Fruit fly (Drosophila melanogaster): ENCODE measurements around the gene CG1578.

The CG1578 gene

DNA sequence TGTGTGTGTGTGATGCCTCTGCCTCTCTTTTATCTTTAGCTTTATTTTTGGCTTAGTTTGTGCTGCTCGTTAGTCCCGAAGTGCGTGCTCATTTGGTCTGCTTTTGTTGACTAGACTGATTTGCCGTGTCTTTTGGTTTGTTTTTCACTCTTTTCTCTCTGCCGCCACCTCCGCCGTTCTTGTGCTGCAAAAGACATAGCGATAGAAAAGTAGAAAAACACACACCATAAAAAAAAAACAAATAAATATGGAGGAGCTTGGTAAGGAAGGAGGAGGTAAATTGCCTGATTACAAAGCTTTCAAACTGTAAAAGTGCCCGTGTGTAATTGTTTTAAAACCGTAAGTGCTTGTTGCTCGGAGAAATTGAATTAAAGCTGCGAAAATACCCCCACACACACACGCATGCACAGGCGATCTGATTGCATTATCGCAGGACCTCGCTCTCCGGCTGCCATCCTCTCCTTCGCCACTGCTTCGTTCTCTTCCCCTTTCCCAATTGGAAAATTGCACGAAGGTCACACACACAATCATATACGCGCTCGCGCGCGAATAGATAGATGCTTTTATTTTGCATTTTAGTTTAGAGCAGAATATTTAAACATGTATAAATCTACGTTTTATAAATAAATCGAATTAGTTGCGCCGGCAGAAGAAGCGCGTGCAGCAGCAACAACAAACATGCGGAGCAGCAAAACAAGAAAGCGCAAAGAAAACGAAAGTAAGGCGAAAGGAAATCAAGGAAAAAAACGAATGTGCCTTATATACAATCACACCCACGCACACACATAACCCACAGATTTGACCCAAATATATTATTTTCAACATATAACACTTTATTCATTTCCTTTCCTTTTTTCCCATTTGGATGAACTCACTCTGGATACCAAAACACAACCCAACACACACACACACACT, 738 bp downstream of the CG1578 start (continued):
- TF ChIP-seq bcd (GFP tag; optimal IDR thresholded peaks at IDR 0.05) (no peak), Hsf (GFP tag; optimal IDR thresholded peaks at IDR 0.05) (no peak), TFAM (GFP tag; optimal IDR thresholded peaks at IDR 0.05) (no peak), Elba2 (GFP tag; optimal IDR thresholded peaks at IDR 0.05) (peak; percentile 49), CG6654 (GFP tag; optimal IDR thresholded peaks at IDR 0.05) (peak; percentile 87), chinmo (GFP tag; IDR thresholded peaks at IDR 0.05; ENCODE audit: partially characterized antibody) (0 out of 4 replicates have a peak, but pooled peaks have one; percentile 33), CG30431 (GFP tag; optimal IDR thresholded peaks at IDR 0.05) (no peak), CG14965 (GFP tag; optimal IDR thresholded peaks at IDR 0.05; ENCODE audit: borderline replicate concordance) (no peak), CG15269 (tag; optimal IDR thresholded peaks at IDR 0.05) (no peak), Hey (tag; optimal IDR thresholded peaks at IDR 0.05) (no peak), Med (GFP tag) (peak; percentile 61), insv (GFP tag; optimal IDR thresholded peaks at IDR 0.05) (peak in 1 of 2 experiments; percentile 61), CG2712 (tag; optimal IDR thresholded peaks at IDR 0.05) (no peak), Blimp-1 (GFP tag; optimal IDR thresholded peaks at IDR 0.05) (peak; percentile 6), sens (GFP tag) (no peak), tna (GFP tag; IDR thresholded peaks at IDR 0.05; ENCODE audit: partially characterized antibody) (no peak)

DNA sequence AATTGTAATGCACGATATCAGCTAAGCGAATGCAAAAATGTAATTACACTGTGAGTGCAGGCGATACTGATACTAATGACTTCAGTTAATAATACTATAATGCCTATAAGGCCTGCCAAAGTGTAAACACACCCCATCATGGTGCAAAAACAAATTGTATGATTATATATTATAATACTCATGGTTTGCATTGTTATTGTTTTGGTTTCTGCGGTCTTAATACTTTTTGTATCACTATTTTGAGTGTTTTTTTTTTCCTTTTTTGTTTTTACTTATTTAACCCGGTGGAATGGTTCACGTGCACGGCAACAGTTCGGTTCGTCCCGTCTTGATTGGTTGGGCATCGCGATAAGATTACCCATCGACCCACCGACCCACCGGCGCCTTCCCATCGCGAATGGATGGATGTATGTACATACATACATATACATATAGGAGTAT, 2.6 kb downstream of the CG1578 start:
- peak; percentile 71 for TF ChIP-seq Nf-YB (GFP tag; optimal IDR thresholded peaks at IDR 0.05)
- TF ChIP-seq CG10431 (GFP tag; optimal IDR thresholded peaks at IDR 0.05): no peak
- TF ChIP-seq eve (GFP tag; optimal IDR thresholded peaks at IDR 0.05): peak in 1 of 2 experiments; percentile 6
- TF ChIP-seq bigmax (GFP tag; optimal IDR thresholded peaks at IDR 0.05): no peak
- peak; percentile 29 for TF ChIP-seq CG34376 (GFP tag; optimal IDR thresholded peaks at IDR 0.05)
- peak; percentile 1 for TF ChIP-seq lab (GFP tag; optimal IDR thresholded peaks at IDR 0.05)
- TF ChIP-seq chinmo (GFP tag; IDR thresholded peaks at IDR 0.05; ENCODE audit: partially characterized antibody): 0 out of 4 replicates have a peak, but pooled peaks have one; percentile 33
- peak; percentile 72 for TF ChIP-seq Nf-YC (tag; optimal IDR thresholded peaks at IDR 0.05)
- TF ChIP-seq z (GFP tag; IDR thresholded peaks at IDR 0.05): no peak
- peak; percentile 11 for TF ChIP-seq Hey (tag; optimal IDR thresholded peaks at IDR 0.05)
- TF ChIP-seq sr (GFP tag; IDR thresholded peaks at IDR 0.05): no peak
- peak; percentile 42 for TF ChIP-seq grn (GFP tag; optimal IDR thresholded peaks at IDR 0.05)
- peak; percentile 78 for TF ChIP-seq exex (tag; optimal IDR thresholded peaks at IDR 0.05)
- TF ChIP-seq cwo (GFP tag; optimal IDR thresholded peaks at IDR 0.05): peak; percentile 85
- TF ChIP-seq sug (tag; optimal IDR thresholded peaks at IDR 0.05): peak; percentile 54
- TF ChIP-seq CG14667 (GFP tag; IDR thresholded peaks at IDR 0.05): no peak
- TF ChIP-seq Hr78 (GFP tag; optimal IDR thresholded peaks at IDR 0.05): peak in 1 of 2 experiments; percentile 48

DNA sequence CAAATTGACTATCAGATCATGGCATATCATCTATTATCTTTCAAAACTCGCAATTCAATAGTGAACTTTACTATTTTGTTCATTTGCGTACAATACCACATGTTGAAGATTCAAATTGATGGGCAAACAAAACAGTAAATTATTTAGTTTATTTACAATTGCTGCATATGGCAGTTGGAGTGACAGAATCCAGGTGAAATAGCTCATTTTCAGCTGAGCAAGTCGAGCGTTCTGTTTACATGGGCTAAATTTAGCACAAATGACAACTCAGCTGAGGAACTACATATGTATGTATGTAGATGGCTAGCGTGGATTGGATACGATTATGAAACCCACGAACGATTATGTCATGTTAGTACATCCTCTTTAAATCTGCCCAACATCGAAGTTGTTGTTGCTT, 3.5 kb downstream of the CG1578 start:
- TF ChIP-seq CG15514 (GFP tag; optimal IDR thresholded peaks at IDR 0.05) (peak; percentile 9), CG6765 (GFP tag; optimal IDR thresholded peaks at IDR 0.05) (peak; percentile 33), CG3281 (GFP tag; optimal IDR thresholded peaks at IDR 0.05) (peak; percentile 30), CG9609 (GFP tag; optimal IDR thresholded peaks at IDR 0.05) (no peak), CG32532 (GFP tag; IDR thresholded peaks at IDR 0.05) (no peak), Fer1 (GFP tag; optimal IDR thresholded peaks at IDR 0.05) (peak; percentile 55), CG14441 (GFP tag; IDR thresholded peaks at IDR 0.05) (no peak), row (GFP tag; IDR thresholded peaks at IDR 0.05) (no peak), CG13296 (GFP tag; optimal IDR thresholded peaks at IDR 0.05) (peak; percentile 0), BtbVII (GFP tag; optimal IDR thresholded peaks at IDR 0.05) (peak; percentile 43), cato (GFP tag; optimal IDR thresholded peaks at IDR 0.05; ENCODE audit: borderline replicate concordance) (no peak), Rx (GFP tag; IDR thresholded peaks at IDR 0.05) (no peak), ATbp (GFP tag; optimal IDR thresholded peaks at IDR 0.05) (peak; percentile 25), CG4328 (GFP tag; optimal IDR thresholded peaks at IDR 0.05) (peak; percentile 11), lab (GFP tag; optimal IDR thresholded peaks at IDR 0.05) (peak; percentile 52), sens (GFP tag) (peak; percentile 12), CG33213 (GFP tag; optimal IDR thresholded peaks at IDR 0.05) (no peak)

Data from whole organism, embryonic.